Worm (Caenorhabditis elegans) whole organism, mixed stage, embryonic: Measurements from ENCODE around the gene lis-1.

Experiments used
- blmp-1 ChIP-seq: fragments of 150-350 bp; optimal IDR thresholded peaks from 2 replicates; lab custom pipeline; 2014; ENCODE audit warnings: missing biosample characterization, missing genetic modification characterization
- nhr-28 ChIP-seq: fragments of 150-350 bp; optimal IDR thresholded peaks from 2 replicates; lab custom pipeline; 2014; ENCODE audit warnings: missing biosample characterization, missing genetic modification characterization
- nhr-76 ChIP-seq: sonication (generic microtip); optimal IDR thresholded peaks from 2 replicates; lab custom pipeline; 2017; ENCODE audit warnings: missing biosample characterization, missing genetic modification characterization
- unc-62 ChIP-seq: fragments of 150-350 bp; optimal IDR thresholded peaks from 2 replicates; lab custom pipeline; 2014; ENCODE audit warnings: missing biosample characterization, missing genetic modification reagents, missing genetic modification characterization

- no peak for TF ChIP-seq nhr-76 (tag; lab: Kevin White, UChicago)
- no peak for TF ChIP-seq nhr-28
- no peak for TF ChIP-seq blmp-1 (tag; lab: Kevin White, UChicago)
- no peak for TF ChIP-seq unc-62
Observed at ce11 chrIII:13393647-13394046, 17.1 kb upstream of the lis-1 start, which contains the start of gene qdpr-1.
